Fruit fly (Drosophila melanogaster) Kc167 (cell line): ENCODE data around the gene Pex16.

ENCODE experiments used
- Myc ChIP-seq: fragments of >200 bp; optimal IDR thresholded peaks from 2 replicates; lab custom pipeline; 2017; ENCODE audit warnings: missing external identifiers
- Sin3A ChIP-seq: fragments of >200 bp; optimal IDR thresholded peaks from 2 replicates; lab custom pipeline; 2018; ENCODE audit warnings: missing external identifiers
- h ChIP-seq: fragments of >200 bp; optimal IDR thresholded peaks from 3 replicates; lab custom pipeline; 2018; ENCODE audit warnings: missing external identifiers
- insv ChIP-seq: fragments of >200 bp; optimal IDR thresholded peaks from 3 replicates; lab custom pipeline; 2018; ENCODE audit warnings: missing external identifiers
- psq ChIP-seq: fragments of >200 bp; optimal IDR thresholded peaks from 2 replicates; lab custom pipeline; 2017; ENCODE audit warnings: missing external identifiers
- ttk ChIP-seq: sonication (Bioruptor generic); optimal IDR thresholded peaks from 2 replicates; lab custom pipeline; 2017; ENCODE audit warnings: missing external identifiers

The Pex16 gene

DNA sequence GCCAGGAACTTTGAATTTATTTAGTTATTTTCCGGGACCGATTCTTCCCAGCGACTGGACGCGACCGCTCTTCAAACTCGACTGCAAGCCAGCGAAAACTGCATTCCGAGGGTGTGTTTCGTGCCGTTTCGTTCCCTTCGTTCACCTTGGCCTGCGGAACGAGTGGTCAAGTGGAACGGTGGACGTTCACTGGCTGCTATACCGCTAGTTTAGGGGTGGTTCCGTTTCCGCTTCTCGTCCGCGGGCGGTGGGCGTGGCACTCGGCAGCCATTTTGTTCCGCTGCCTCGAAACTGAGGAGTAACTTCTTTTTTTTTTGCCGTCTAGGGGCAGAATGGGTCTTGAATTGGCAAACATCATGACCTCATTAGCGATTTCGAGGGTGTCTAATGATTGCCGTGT is 14.6 kb upstream of the Pex16 start, which contains the start of gene Six4:
Gene Six4, minus strand, starts transcription at position 85 of the 400 bp plus-strand sequence.
- no peak for TF ChIP-seq Myc (lab: Kevin White, UChicago)
- TF ChIP-seq ttk (lab: Kevin White, UChicago), result no peak
- no peak for TF ChIP-seq h (lab: Kevin White, UChicago)
- TF ChIP-seq Sin3A (lab: Kevin White, UChicago), result no peak
- no peak for TF ChIP-seq psq (lab: Kevin White, UChicago)
- no peak for TF ChIP-seq insv (lab: Kevin White, UChicago)

DNA sequence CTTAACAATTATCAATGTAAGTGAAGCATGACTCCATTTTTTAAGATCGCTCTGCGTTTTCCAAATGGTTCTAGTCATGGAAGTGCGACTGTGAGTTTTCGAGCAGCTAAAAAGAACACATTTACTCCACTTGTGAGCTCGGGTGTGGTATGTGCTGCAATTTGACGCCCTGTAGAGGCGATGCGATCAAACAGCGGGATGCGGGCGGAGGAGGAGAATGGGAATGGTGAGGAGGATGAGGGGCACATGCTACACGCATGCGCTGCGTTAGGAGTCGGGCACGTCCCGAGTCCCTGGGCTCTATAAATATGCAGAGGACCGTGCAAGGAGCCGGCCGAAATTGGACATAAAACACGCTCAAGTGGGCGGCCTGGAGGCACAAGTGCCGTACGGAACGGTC is 11.2 kb upstream of the Pex16 start:
- TF ChIP-seq ttk (lab: Kevin White, UChicago) (no peak), Myc (lab: Kevin White, UChicago) (no peak), Sin3A (lab: Kevin White, UChicago) (no peak), psq (lab: Kevin White, UChicago) (no peak), h (lab: Kevin White, UChicago) (no peak), insv (lab: Kevin White, UChicago) (no peak)

DNA sequence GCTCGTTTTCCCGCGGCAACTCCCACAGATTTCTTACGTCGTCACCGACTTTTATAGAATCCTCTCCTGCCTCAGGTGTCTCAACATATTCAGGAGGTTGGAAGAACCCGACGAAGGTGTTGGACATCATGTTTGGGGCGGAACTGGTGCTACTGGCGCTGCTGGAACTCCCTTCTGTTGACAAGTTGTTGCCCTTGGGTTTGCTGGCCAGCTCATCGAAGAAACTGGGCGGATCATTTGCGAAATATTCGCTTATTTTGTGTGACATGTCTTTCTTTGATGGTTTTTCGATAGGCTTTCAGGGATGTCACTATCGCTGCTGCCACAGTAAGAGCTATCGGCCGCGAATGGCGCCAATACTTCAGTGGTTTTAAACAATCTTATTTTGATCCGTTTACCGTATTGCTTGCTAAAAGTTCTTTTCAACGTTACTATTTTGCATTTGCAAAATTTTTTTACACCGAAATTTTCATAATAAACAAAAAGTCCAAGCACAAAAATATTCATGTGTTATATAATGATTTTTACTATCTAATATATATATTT is 9.8 kb upstream of the Pex16 start, which contains the start of gene CG11396:
Gene CG11396, minus strand, starts transcription at position 303 of the 546 bp plus-strand sequence.
- TF ChIP-seq h (lab: Kevin White, UChicago), result no peak
- peak; percentile 43 for TF ChIP-seq insv (lab: Kevin White, UChicago)
- no peak for TF ChIP-seq ttk (lab: Kevin White, UChicago)

DNA sequence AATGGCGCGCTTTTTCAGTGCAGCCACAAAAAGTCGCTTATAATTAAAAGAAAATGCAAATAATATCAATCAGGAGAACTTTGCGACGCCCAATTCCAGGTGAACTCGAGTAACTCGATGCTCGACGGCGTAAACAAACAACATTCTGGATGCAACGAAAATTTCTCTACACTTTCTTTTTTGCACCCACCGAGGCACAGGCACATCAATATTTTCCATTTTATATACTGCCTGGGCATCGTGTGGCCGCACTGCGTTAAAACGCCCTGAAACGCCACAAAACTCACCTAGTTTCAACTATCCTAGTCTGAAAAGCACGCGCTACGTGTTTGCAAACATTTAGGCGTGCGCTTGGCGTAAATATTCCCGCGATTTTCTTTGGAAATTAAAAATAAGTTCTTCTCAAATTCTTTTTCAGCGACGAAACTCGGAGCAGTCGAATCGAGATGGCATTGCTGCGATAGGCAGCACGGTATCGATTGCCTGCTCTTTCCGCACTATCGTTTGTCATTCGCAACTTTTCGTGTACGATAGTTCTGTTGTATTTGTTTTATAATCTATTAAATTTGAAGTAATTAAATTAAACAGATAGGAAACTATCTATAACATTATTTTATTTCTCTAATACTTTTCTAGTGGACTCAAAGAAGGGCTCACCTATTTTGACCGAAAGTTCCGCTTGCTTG is 7.8 kb upstream of the Pex16 start, which contains the start of gene Pcif1:
Gene Pcif1, minus strand, starts transcription at position 456 of the 686 bp plus-strand sequence.
- TF ChIP-seq psq (lab: Kevin White, UChicago) (no peak), insv (lab: Kevin White, UChicago) (no peak), Myc (lab: Kevin White, UChicago) (no peak), Sin3A (lab: Kevin White, UChicago) (no peak), h (lab: Kevin White, UChicago) (no peak), ttk (lab: Kevin White, UChicago) (no peak)

DNA sequence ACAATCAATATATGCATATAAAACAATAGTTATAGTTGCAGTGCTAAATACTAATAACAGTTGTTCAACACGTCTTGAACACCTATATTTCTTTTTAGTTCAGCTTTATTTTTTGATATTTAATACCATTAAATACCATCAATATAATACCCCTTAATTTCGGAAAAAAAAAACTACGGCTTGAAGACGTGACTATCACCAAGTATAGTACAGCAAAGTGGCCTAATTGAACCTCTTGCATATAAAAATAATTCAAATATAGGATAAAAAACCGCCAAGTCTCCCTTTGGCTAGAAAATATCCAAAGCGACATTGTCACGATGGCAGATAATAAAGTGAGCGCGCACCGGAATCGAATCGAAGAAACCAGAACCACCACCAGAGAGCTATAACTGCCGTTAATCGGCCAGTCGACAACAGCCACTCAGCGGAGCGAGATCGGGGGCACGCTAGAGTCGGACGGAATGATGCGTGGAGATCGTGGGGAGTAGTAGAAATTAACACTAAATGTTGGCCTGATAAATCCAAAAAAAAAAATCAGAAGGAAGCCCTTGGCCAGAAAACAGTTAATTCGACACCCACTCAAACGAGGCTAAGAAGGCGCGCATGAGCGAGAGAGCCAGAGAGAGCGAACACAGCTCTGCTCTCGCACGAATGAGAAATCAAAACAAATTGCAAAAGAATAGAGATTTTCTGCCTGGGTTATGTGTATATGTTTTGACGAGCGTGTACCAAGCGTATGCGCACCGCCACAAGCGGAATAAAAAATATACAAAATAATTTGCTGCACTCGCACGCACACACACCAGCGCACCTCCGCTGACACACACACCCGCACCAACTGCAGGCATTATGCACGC is 7.0 kb upstream of the Pex16 start:
- TF ChIP-seq Sin3A (lab: Kevin White, UChicago), result no peak
- no peak for TF ChIP-seq insv (lab: Kevin White, UChicago)
- TF ChIP-seq ttk (lab: Kevin White, UChicago), result no peak
- TF ChIP-seq h (lab: Kevin White, UChicago), result no peak
- TF ChIP-seq Myc (lab: Kevin White, UChicago), result no peak
- no peak for TF ChIP-seq psq (lab: Kevin White, UChicago)

DNA sequence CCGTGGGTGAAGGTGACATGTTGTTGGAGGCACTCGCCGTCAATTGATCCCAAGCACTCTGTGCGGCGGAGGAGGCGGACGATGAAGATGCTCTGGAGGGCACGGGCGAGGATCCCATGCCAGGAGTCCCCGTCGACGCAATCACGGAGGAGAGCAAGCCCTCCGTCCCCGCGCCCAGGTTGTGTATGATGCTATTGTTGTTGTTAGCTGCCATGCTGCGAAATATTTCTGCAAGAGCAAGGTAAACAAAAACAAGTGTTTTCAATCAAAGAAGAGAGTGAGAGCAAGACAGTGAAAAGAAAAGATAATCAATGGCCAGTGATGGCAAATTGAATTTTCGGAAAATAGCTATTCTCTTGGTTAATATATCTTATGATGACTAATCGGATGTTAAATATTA is 6.3 kb upstream of the Pex16 start:
- TF ChIP-seq psq (lab: Kevin White, UChicago) (no peak), ttk (lab: Kevin White, UChicago) (no peak), h (lab: Kevin White, UChicago) (no peak), Myc (lab: Kevin White, UChicago) (no peak), insv (lab: Kevin White, UChicago) (no peak)

DNA sequence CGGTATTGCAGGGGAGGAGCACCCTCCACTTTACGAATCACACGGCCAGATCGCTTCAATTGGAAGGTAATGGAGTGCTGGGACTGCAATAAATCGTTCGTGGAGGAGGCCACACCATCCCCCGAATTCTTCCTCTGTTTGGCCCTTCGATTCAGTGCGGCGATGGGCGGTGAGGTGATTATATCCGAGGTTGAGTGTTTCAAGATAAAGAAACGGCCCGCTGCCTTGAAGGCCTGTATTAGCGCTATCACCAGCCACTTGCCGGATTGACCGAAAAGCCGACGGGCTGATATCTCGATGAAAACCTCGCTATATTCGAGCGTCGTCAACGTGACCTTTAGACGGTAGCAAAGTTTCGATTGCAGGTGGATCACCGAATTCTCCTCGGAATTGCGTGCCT is 568 bp downstream of the Pex16 start:
- no peak for TF ChIP-seq psq (lab: Kevin White, UChicago)
- TF ChIP-seq Sin3A (lab: Kevin White, UChicago), result no peak
- TF ChIP-seq ttk (lab: Kevin White, UChicago), result no peak
- TF ChIP-seq insv (lab: Kevin White, UChicago), result no peak
- no peak for TF ChIP-seq Myc (lab: Kevin White, UChicago)
- TF ChIP-seq h (lab: Kevin White, UChicago), result no peak

DNA sequence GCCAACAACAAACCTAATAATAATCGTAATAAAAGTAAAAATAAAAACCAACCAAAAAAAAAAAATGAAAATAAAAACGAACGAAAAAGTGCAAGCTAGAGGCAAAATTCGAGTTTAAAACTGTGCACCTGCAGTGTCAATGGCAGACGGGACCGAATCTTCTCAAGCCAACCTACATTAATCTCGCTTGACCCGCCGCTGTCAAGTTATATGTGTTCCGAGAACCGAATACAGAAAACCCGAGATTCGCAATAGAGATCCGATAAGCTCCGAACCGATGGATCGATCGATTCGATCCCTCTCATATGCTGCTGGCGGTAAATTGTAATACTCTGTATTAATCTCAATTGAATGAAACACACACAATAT is 5.4 kb downstream of the Pex16 start:
- TF ChIP-seq insv (lab: Kevin White, UChicago), result no peak
- no peak for TF ChIP-seq psq (lab: Kevin White, UChicago)
- no peak for TF ChIP-seq h (lab: Kevin White, UChicago)
- no peak for TF ChIP-seq Myc (lab: Kevin White, UChicago)
- TF ChIP-seq ttk (lab: Kevin White, UChicago), result no peak
- TF ChIP-seq Sin3A (lab: Kevin White, UChicago), result no peak

DNA sequence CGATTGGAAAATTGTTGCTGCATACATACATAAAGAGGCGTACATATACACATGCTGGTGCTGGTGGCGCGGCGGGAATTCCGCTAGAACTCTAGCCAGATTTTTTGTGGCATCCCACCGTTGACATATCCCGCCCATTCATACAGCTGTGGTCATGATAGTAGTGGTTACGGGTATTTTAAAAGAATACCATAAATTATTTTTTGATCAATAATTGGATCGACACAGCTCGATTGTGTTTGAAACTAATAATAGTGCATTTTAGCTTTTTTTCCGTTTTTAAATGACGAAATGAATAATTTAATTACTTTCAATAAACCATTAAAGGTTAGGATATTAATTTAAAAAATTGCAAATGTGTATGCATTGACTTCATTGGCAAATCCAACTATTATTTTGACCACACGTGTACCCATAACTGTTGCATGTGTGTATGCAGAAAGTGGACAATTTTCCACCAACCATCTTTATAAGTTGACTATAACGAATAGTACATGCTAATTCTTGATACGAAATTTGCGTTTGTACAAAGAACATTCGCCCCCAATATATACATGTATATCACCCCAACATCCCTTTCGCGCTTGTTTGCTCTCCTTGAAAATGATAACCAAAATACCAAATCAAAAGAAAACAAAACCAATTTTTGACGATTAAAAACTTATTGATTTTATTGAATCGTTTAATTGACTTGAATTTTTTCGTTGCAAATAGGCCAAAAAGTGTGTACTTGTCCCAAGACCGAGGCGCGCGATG is 6.0 kb downstream of the Pex16 start:
- TF ChIP-seq insv (lab: Kevin White, UChicago), result no peak
- TF ChIP-seq h (lab: Kevin White, UChicago), result no peak

DNA sequence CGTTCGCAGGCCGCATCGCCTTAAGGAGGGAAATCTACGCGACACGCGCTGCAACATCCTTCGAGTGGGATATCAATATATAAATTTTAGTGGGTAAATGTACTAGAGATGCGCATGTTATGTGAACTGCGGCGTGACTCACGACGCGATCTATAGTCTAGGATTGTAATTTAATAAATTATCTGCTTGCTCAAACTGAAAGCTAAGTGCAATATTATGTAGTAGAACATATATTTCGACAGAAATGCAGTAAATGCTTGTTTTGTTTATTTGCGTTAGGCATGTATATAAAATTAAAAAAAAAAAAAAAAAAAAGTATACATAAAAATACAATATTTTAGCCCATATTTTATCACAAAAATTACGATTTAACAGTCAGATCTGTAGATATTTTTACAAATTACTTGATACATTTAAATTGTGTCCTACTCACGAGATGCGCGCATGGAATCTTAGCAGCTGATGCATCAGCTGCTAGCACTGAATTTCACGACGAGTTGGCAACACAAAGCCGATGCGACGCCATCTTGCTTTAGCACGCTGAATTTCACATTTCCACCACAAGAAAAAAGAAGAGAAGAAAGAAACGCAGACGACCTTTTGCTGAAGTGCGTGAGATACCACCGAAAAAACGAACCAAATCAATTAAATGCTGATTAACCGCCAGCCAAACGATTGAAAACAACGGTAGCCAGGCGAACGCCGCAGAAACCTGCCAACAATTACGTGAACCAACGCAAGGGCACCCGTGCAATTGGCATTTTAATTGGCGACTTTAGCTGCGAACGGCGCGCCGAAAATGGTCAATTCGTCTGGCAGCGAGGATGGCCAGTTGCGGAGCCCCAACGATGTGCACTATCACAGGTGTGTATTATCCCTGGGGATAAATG is 6.8 kb downstream of the Pex16 start, which contains the start of the genes CG4042 and Pitslre:
Gene CG4042, minus strand, starts transcription at position 507 of the 890 bp plus-strand sequence.
Gene Pitslre, plus strand, starts transcription at position 528 of the 890 bp plus-strand sequence.
- TF ChIP-seq Myc (lab: Kevin White, UChicago) (no peak), insv (lab: Kevin White, UChicago) (no peak), psq (lab: Kevin White, UChicago) (no peak), Sin3A (lab: Kevin White, UChicago) (no peak), ttk (lab: Kevin White, UChicago) (no peak), h (lab: Kevin White, UChicago) (no peak)
